Worm (Caenorhabditis elegans) whole organism, L4/young adult: ENCODE data around the gene Y46B2A.3.

Experiments
- W03F9.2 ChIP-seq: fragments of 150-350 bp; optimal IDR thresholded peaks from 2 replicates; lab custom pipeline; 2014; ENCODE audit warnings: missing biosample characterization, missing genetic modification characterization
- dao-5 ChIP-seq: sonication (generic microtip); optimal IDR thresholded peaks from 2 replicates; lab custom pipeline; 2016; ENCODE audit warnings: missing genotype, missing genetic modification characterization, moderate library complexity, missing compliant biosample characterization
- him-1 ChIP-seq: sonication (generic microtip); optimal IDR thresholded peaks from 2 replicates; lab custom pipeline; 2016; ENCODE audit warnings: missing genotype, missing genetic modification reagents, missing genetic modification characterization, missing compliant biosample characterization

The Y46B2A.3 gene

DNA sequence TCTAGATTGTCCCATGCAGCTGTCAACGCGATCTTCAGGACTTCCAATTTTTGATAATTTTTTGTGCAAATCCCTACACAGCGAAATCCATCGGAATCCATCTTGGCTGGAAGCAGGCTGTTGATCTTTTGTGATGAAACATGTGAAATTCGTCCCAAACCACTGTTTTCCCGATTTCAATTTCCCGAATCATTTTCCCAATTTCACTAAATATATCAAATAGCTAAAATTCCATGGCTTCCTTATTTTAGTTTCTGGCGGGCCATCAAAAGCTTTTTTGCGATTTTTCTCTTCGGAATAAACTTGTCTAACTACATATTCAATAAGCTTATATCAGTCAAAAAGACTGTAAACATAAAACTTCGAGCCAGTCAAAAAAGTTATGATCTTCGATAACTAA is 45.2 kb downstream of the Y46B2A.3 start, which contains the start of gene F46F5.8:
Gene F46F5.8, minus strand, starts transcription at position 101 of the 400 bp plus-strand sequence.
- TF ChIP-seq dao-5 (tag; lab: Kevin White, UChicago) (no peak), him-1 (tag; lab: Kevin White, UChicago) (no peak), W03F9.2 (tag; lab: Kevin White, UChicago) (no peak)

DNA sequence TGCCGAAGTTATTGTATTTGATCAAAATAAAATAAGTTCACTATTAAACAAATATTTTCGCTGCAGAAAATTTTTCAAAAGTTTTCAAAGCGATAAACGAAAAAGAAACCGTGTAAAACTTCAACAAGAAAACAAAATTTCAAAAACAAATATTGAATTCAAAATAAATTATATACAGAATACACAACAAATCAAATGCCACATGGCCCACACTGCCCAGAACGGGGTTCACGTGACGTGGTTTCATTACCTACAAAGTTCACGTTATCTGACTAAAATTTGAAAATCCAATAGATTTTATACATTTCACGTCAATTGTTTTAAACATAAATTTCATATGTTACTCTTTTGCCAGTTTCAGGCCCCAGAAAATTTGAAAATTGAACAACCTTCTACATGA is 46.2 kb downstream of the Y46B2A.3 start, which contains the start of gene F46F5.7:
Gene F46F5.7, minus strand, starts transcription at position 101 of the 400 bp plus-strand sequence.
- TF ChIP-seq him-1 (tag; lab: Kevin White, UChicago) (no peak), W03F9.2 (tag; lab: Kevin White, UChicago) (no peak), dao-5 (tag; lab: Kevin White, UChicago) (no peak)

DNA sequence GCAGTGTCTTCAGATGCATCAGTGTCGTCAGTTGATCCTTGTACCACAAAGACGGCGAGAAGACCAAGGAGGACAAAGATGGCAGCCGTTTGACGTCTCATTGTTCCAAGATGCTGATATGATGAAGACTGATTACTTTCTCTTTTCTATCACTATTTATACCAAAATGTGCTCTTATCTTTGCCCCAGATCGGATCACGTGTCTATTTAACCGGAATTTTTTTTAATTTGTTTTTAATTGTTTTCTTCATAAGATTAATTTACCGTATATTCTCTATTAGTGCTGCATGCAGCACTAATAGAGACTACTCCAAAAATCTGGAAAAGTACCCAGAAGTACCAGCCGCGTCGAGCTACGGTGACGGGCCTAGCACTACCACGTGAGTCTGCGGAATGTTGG is 52.0 kb downstream of the Y46B2A.3 start, which contains the start of gene msrp-3:
Gene msrp-3, minus strand, starts transcription at position 101 of the 400 bp plus-strand sequence.
- TF ChIP-seq him-1 (tag; lab: Kevin White, UChicago) (no peak), W03F9.2 (tag; lab: Kevin White, UChicago) (no peak), dao-5 (tag; lab: Kevin White, UChicago) (no peak)
